Fruit fly (Drosophila melanogaster) whole organism, embryonic: ENCODE measurements around the gene DEF8.

Experiments
- Antp ChIP-seq: fragments of 200-800 bp; sonication (Bioruptor generic); optimal IDR thresholded peaks from 3 replicates; lab custom pipeline; 2016; ENCODE audit warnings: missing biosample characterization, missing genetic modification characterization
- Atf-2 ChIP-seq: fragments of 200-800 bp; sonication (Bioruptor generic); optimal IDR thresholded peaks from 2 replicates; lab custom pipeline; 2016; ENCODE audit warnings: missing biosample characterization, missing genetic modification characterization
- Bgb ChIP-seq: fragments of 200-800 bp; sonication (Bioruptor generic); IDR thresholded peaks from 2 replicates; pipeline ENCODE4 v1.3.6; 2022; ENCODE audit warnings: missing biosample characterization, missing genetic modification characterization; ENCODE audit not compliant: partially characterized antibody
- CG10565 ChIP-seq: fragments of 200-800 bp; sonication (Bioruptor generic); optimal IDR thresholded peaks from 3 replicates; lab custom pipeline; 2016; ENCODE audit warnings: missing biosample characterization, mild to moderate bottlenecking, missing genetic modification characterization
- CG11093 ChIP-seq: fragments of 200-800 bp; sonication (Bioruptor generic); IDR thresholded peaks from 3 replicates; pipeline ENCODE4 v1.3.6; 2022; ENCODE audit warnings: missing biosample characterization, missing genetic modification characterization
- CG11456 ChIP-seq: fragments of 200-800 bp; sonication (Bioruptor generic); IDR thresholded peaks from 3 replicates; pipeline ENCODE4 v1.3.6; 2022; ENCODE audit warnings: missing biosample characterization, missing genetic modification characterization
- CG14710 ChIP-seq: fragments of 200-800 bp; sonication (Bioruptor generic); optimal IDR thresholded peaks from 3 replicates; lab custom pipeline; 2019; ENCODE audit warnings: missing biosample characterization, mild to moderate bottlenecking, missing genetic modification characterization, moderate library complexity
- CG1529 ChIP-seq: fragments of 200-800 bp; sonication (Bioruptor generic); optimal IDR thresholded peaks from 3 replicates; lab custom pipeline; 2018; ENCODE audit warnings: missing biosample characterization, missing genetic modification characterization
- CG2712 ChIP-seq: fragments of 200-800 bp; optimal IDR thresholded peaks from 3 replicates; lab custom pipeline; 2019; ENCODE audit warnings: missing biosample characterization, mild to moderate bottlenecking, missing genetic modification characterization, moderate library complexity
- CG32772 ChIP-seq: fragments of 200-800 bp; sonication (Bioruptor generic); IDR thresholded peaks from 2 replicates; pipeline ENCODE4 v1.3.6; 2022; ENCODE audit warnings: missing biosample characterization, missing genetic modification characterization
- CG34224 ChIP-seq: fragments of 200-800 bp; sonication (Bioruptor generic); IDR thresholded peaks from 3 replicates; pipeline ENCODE4 v1.3.6; 2022; ENCODE audit warnings: missing biosample characterization, missing genetic modification characterization; ENCODE audit not compliant: partially characterized antibody
- CG5245 ChIP-seq: fragments of 200-800 bp; sonication (Bioruptor generic); optimal IDR thresholded peaks from 3 replicates; lab custom pipeline; 2016; ENCODE audit warnings: missing biosample characterization, missing genetic modification characterization
- CG6813 ChIP-seq: fragments of 200-800 bp; sonication (Bioruptor generic); optimal IDR thresholded peaks from 2 replicates; lab custom pipeline; 2017; ENCODE audit warnings: missing biosample characterization, missing genetic modification characterization, mild to moderate bottlenecking, moderate library complexity, missing genetic modification reagents
- CG7786 ChIP-seq: fragments of 200-800 bp; sonication (Bioruptor generic); optimal IDR thresholded peaks from 2 replicates; lab custom pipeline; 2016; ENCODE audit warnings: missing biosample characterization, missing genetic modification characterization
- CG7928 ChIP-seq: fragments of 200-800 bp; sonication (Bioruptor generic); optimal IDR thresholded peaks from 2 replicates; lab custom pipeline; 2017; ENCODE audit warnings: missing biosample characterization, mild to moderate bottlenecking, missing genetic modification characterization
- CG8281 ChIP-seq: fragments of 200-800 bp; sonication (Bioruptor generic); optimal IDR thresholded peaks from 2 replicates; lab custom pipeline; 2018; ENCODE audit warnings: missing biosample characterization, mild to moderate bottlenecking, missing genetic modification characterization, moderate library complexity
- CG8388 ChIP-seq: fragments of 200-800 bp; sonication (Bioruptor generic); optimal IDR thresholded peaks from 2 replicates; lab custom pipeline; 2019; ENCODE audit warnings: missing biosample characterization, mild to moderate bottlenecking, missing genetic modification characterization, moderate library complexity
- Hr78 ChIP-seq, 2 experiments: fragments of 200-800 bp in 1 of 2; fragments of >200 bp in 1 of 2; sonication (Bioruptor generic) in 1 of 2; optimal IDR thresholded peaks; 2 replicates each; lab custom pipeline; 2017 to 2019; ENCODE audit warnings: missing biosample characterization in 2 of 2, missing genetic modification characterization in 2 of 2, mild to moderate bottlenecking in 1 of 2, moderate library complexity in 1 of 2
- MESR4 ChIP-seq: fragments of 200-800 bp; sonication (Bioruptor generic); optimal IDR thresholded peaks from 2 replicates; lab custom pipeline; 2018; ENCODE audit warnings: missing biosample characterization, mild to moderate bottlenecking, missing genetic modification characterization, moderate library complexity
- NC2α ChIP-seq: fragments of 200-800 bp; sonication (Bioruptor generic); optimal IDR thresholded peaks from 2 replicates; lab custom pipeline; 2016; ENCODE audit warnings: missing biosample characterization, missing genetic modification characterization
- NC2β ChIP-seq: fragments of 200-800 bp; sonication (Bioruptor generic); optimal IDR thresholded peaks from 2 replicates; lab custom pipeline; 2016; ENCODE audit warnings: missing biosample characterization, missing genetic modification characterization
- Optix ChIP-seq: fragments of 200-800 bp; sonication (Bioruptor generic); IDR thresholded peaks from 3 replicates; pipeline ENCODE4 v1.3.6; 2022; ENCODE audit warnings: missing biosample characterization, missing genetic modification characterization
- Side ChIP-seq: fragments of 200-800 bp; sonication (Bioruptor generic); optimal IDR thresholded peaks from 2 replicates; lab custom pipeline; 2016; ENCODE audit warnings: missing biosample characterization, missing genetic modification characterization
- Six4 ChIP-seq: fragments of 200-800 bp; sonication (Bioruptor generic); optimal IDR thresholded peaks from 2 replicates; lab custom pipeline; 2016; ENCODE audit warnings: missing biosample characterization, missing genetic modification characterization
- Sox100B ChIP-seq: fragments of 200-800 bp; sonication (Bioruptor generic); optimal IDR thresholded peaks from 3 replicates; lab custom pipeline; 2018; ENCODE audit warnings: missing biosample characterization, mild to moderate bottlenecking, missing genetic modification characterization
- Sry-β ChIP-seq: fragments of 200-800 bp; sonication (Bioruptor generic); optimal IDR thresholded peaks from 2 replicates; lab custom pipeline; 2018; ENCODE audit warnings: missing biosample characterization, mild to moderate bottlenecking, missing genetic modification characterization, moderate library complexity
- Sry-δ ChIP-seq: fragments of 200-800 bp; sonication (Bioruptor generic); optimal IDR thresholded peaks from 2 replicates; lab custom pipeline; 2016; ENCODE audit warnings: missing biosample characterization, missing genetic modification characterization
- ap ChIP-seq: fragments of 200-800 bp; sonication (Bioruptor generic); IDR thresholded peaks from 2 replicates; pipeline ENCODE4 v1.3.6; 2022; ENCODE audit warnings: missing biosample characterization, missing genetic modification characterization
- bcd ChIP-seq: fragments of 200-800 bp; sonication (Bioruptor generic); optimal IDR thresholded peaks from 2 replicates; lab custom pipeline; 2017; ENCODE audit warnings: missing biosample characterization, mild to moderate bottlenecking, missing genetic modification characterization
- chif ChIP-seq, 2 experiments: fragments of 200-800 bp; sonication (Bioruptor generic); optimal IDR thresholded peaks; 3 replicates each; lab custom pipeline; 2016; ENCODE audit warnings: missing biosample characterization in 2 of 2, missing genetic modification characterization in 2 of 2
- chn ChIP-seq: fragments of 200-800 bp; sonication (Bioruptor generic); optimal IDR thresholded peaks from 2 replicates; lab custom pipeline; 2016; ENCODE audit warnings: missing biosample characterization, missing genetic modification characterization
- ci ChIP-seq: fragments of 200-800 bp; sonication (Bioruptor generic); IDR thresholded peaks from 3 replicates; pipeline ENCODE4 v1.3.6; 2022; ENCODE audit warnings: missing biosample characterization, missing genetic modification characterization
- crc ChIP-seq: fragments of 200-800 bp; sonication (Bioruptor generic); optimal IDR thresholded peaks from 2 replicates; lab custom pipeline; 2016; ENCODE audit warnings: missing biosample characterization, missing genetic modification characterization
- dmrt99B ChIP-seq: fragments of 200-800 bp; sonication (Bioruptor generic); optimal IDR thresholded peaks from 2 replicates; lab custom pipeline; 2018; ENCODE audit warnings: missing biosample characterization, mild to moderate bottlenecking, missing genetic modification characterization, moderate library complexity
- grau ChIP-seq: fragments of 200-800 bp; optimal IDR thresholded peaks from 3 replicates; lab custom pipeline; 2019; ENCODE audit warnings: missing biosample characterization, mild to moderate bottlenecking, missing genetic modification characterization, moderate library complexity
- ind ChIP-seq: fragments of 200-800 bp; sonication (Bioruptor generic); optimal IDR thresholded peaks from 3 replicates; lab custom pipeline; 2016; ENCODE audit warnings: missing biosample characterization, missing genetic modification characterization
- jigr1 ChIP-seq: fragments of 200-800 bp; sonication (Bioruptor generic); IDR thresholded peaks from 3 replicates; pipeline ENCODE4 v1.3.6; 2022; ENCODE audit warnings: missing biosample characterization, missing genetic modification characterization
- nerfin-2 ChIP-seq: fragments of 200-800 bp; sonication (Bioruptor generic); IDR thresholded peaks from 2 replicates; pipeline ENCODE4 v1.3.6; 2022; ENCODE audit warnings: missing biosample characterization, missing genetic modification characterization; ENCODE audit not compliant: partially characterized antibody
- onecut ChIP-seq: fragments of 200-800 bp; sonication (Bioruptor generic); IDR thresholded peaks from 2 replicates; pipeline ENCODE4 v1.3.6; 2022; ENCODE audit warnings: missing biosample characterization, missing genetic modification characterization
- pros ChIP-seq: fragments of 200-800 bp; sonication (Bioruptor generic); optimal IDR thresholded peaks from 3 replicates; lab custom pipeline; 2019; ENCODE audit warnings: missing biosample characterization, mild to moderate bottlenecking, missing genetic modification characterization, moderate library complexity
- ttk ChIP-seq: fragments of 200-800 bp; sonication (Bioruptor generic); IDR thresholded peaks from 2 replicates; pipeline ENCODE4 v2.1.2; 2022; ENCODE audit warnings: missing biosample characterization, missing genetic modification characterization
- wek ChIP-seq: fragments of 200-800 bp; sonication (Bioruptor generic); optimal IDR thresholded peaks from 3 replicates; lab custom pipeline; 2018; ENCODE audit warnings: missing biosample characterization, mild to moderate bottlenecking, missing genetic modification characterization, moderate library complexity
- wor ChIP-seq: fragments of 200-800 bp; sonication (Bioruptor generic); IDR thresholded peaks from 2 replicates; pipeline ENCODE4 v1.3.6; 2022; ENCODE audit warnings: missing biosample characterization, missing genetic modification characterization
- zf30C ChIP-seq: fragments of 200-800 bp; sonication (Bioruptor generic); optimal IDR thresholded peaks from 3 replicates; lab custom pipeline; 2018; ENCODE audit warnings: missing biosample characterization, mild to moderate bottlenecking, missing genetic modification characterization
- zfh1 ChIP-seq: fragments of 200-800 bp; sonication (Bioruptor generic); IDR thresholded peaks from 3 replicates; pipeline ENCODE4 v1.3.6; 2022; ENCODE audit warnings: missing biosample characterization, missing genetic modification characterization

DEF8 gene

dm6 chr3L:12090898-12091685 lies 40.9 kb upstream of the DEF8 start (continued):
- peak; percentile 44 for TF ChIP-seq CG5245 (GFP tag; lab: Kevin White, UChicago)
- no peak for TF ChIP-seq zf30C (GFP tag; lab: Kevin White, UChicago)
- TF ChIP-seq Sry-δ (GFP tag; lab: Kevin White, UChicago): peak; percentile 3
- peak; percentile 69; the same call in 2 of the 3 replicates for TF ChIP-seq CG11456 (GFP tag; lab: Robert Waterston, UW)
- no peak for TF ChIP-seq MESR4 (GFP tag; lab: Kevin White, UChicago)
- no peak for TF ChIP-seq Optix (GFP tag; lab: Robert Waterston, UW)
- 0 out of 2 replicates have a peak, but pooled peaks have one; percentile 16 for TF ChIP-seq onecut
- no peak for TF ChIP-seq Sry-β (GFP tag; lab: Kevin White, UChicago)
- TF ChIP-seq CG7928: peak; percentile 14
- peak in 1 of 2 experiments; percentile 24 for TF ChIP-seq chif (GFP tag; optimal IDR thresholded peaks at IDR 0.05; lab: Kevin White, UChicago)
- 0 out of 3 replicates have a peak, but pooled peaks have one; percentile 38 for TF ChIP-seq ci (GFP tag; lab: Robert Waterston, UW)
- TF ChIP-seq Side (GFP tag; lab: Kevin White, UChicago): no peak
- TF ChIP-seq pros (GFP tag; lab: Kevin White, UChicago): no peak
- peak; percentile 22 for TF ChIP-seq Antp (GFP tag; lab: Kevin White, UChicago)
- TF ChIP-seq NC2α (GFP tag; lab: Kevin White, UChicago): no peak
- TF ChIP-seq nerfin-2 (GFP tag; lab: Robert Waterston, UW): no peak
- peak; percentile 50; the same call in 1 of the 2 replicates for TF ChIP-seq ttk (GFP tag; lab: Robert Waterston, UW)
- peak; percentile 20 for TF ChIP-seq CG7786 (GFP tag; lab: Kevin White, UChicago)
- no peak for TF ChIP-seq CG34224 (GFP tag; lab: Robert Waterston, UW)
- peak; percentile 49 for TF ChIP-seq CG2712 (tag; lab: Kevin White, UChicago)
- no peak for TF ChIP-seq CG10565 (GFP tag; lab: Kevin White, UChicago)
- peak; percentile 94 for TF ChIP-seq grau
- peak; percentile 69 for TF ChIP-seq ind (GFP tag; lab: Kevin White, UChicago)
- TF ChIP-seq NC2β (GFP tag; lab: Kevin White, UChicago): peak; percentile 6
- no peak for TF ChIP-seq CG14710
- TF ChIP-seq wor (GFP tag; lab: Robert Waterston, UW): no peak
- TF ChIP-seq CG32772: 0 out of 2 replicates have a peak, but pooled peaks have one; percentile 35
- peak; percentile 9; the same call in 1 of the 3 replicates for TF ChIP-seq zfh1
- no peak for TF ChIP-seq Hr78 (GFP tag; optimal IDR thresholded peaks at IDR 0.05; lab: Kevin White, UChicago)
- no peak for TF ChIP-seq chn (GFP tag; lab: Kevin White, UChicago)
- peak; percentile 2 for TF ChIP-seq CG8388
- TF ChIP-seq CG8281 (tag; lab: Kevin White, UChicago): peak; percentile 24
- no peak for TF ChIP-seq Six4 (GFP tag; lab: Kevin White, UChicago)
- 0 out of 3 replicates have a peak, but pooled peaks have one; percentile 36 for TF ChIP-seq jigr1 (GFP tag; lab: Robert Waterston, UW)
- TF ChIP-seq CG11093 (GFP tag; lab: Robert Waterston, UW): peak; percentile 62
- TF ChIP-seq dmrt99B (tag; lab: Kevin White, UChicago): peak; percentile 78
- peak; percentile 68 for TF ChIP-seq Sox100B (GFP tag; lab: Kevin White, UChicago)
- TF ChIP-seq CG1529 (GFP tag; lab: Kevin White, UChicago): peak; percentile 12
- TF ChIP-seq CG6813: peak; percentile 38
- TF ChIP-seq Bgb: no peak
- peak; percentile 50 for TF ChIP-seq bcd (GFP tag; lab: Kevin White, UChicago)
- TF ChIP-seq Atf-2 (GFP tag; lab: Kevin White, UChicago): no peak
- TF ChIP-seq wek (GFP tag; lab: Kevin White, UChicago): peak; percentile 55
- TF ChIP-seq crc (GFP tag; lab: Kevin White, UChicago): no peak
- peak; percentile 33; the same call in 1 of the 2 replicates for TF ChIP-seq ap
